Worm (Caenorhabditis elegans) whole organism, mixed stage, embryonic: Measurements from ENCODE around the gene fbxa-71.

Source experiments
- unc-39 ChIP-seq: fragments of 150-350 bp; optimal IDR thresholded peaks from 2 replicates; lab custom pipeline; 2014; ENCODE audit warnings: missing biosample characterization, missing genetic modification characterization
- ztf-11 ChIP-seq: fragments of 150-350 bp; optimal IDR thresholded peaks from 2 replicates; lab custom pipeline; 2014; ENCODE audit warnings: missing biosample characterization, missing genetic modification characterization

- no peak for TF ChIP-seq ztf-11 (tag; lab: Kevin White, UChicago)
- TF ChIP-seq unc-39 (tag; lab: Kevin White, UChicago) = no peak
These were observed 24.9 kb downstream of the fbxa-71 start, which contains the start of gene Y54F10BM.22 for ce11 chrIII:2280569-2280968.
